Worm (Caenorhabditis elegans): ENCODE measurements around the gene ZC204.12.
"Not testable (repeated sequence)": the region's sequence is repeated elsewhere in the genome, so short reads cannot be mapped to it uniquely, and the experiment has no call there.

ce11 chrII:1627783-1628182, 29.3 kb downstream of the ZC204.12 start, which contains the start of gene C08E3.15:
- TF ChIP-seq ces-1 (GFP tag; optimal IDR thresholded peaks at IDR 0.05); blmp-1 (tag; optimal IDR thresholded peaks at IDR 0.05); F16B12.6 (tag; optimal IDR thresholded peaks at IDR 0.05); fkh-10 (GFP tag; optimal IDR thresholded peaks at IDR 0.05); nhr-90 (tag; optimal IDR thresholded peaks at IDR 0.05; ENCODE audit: poor library complexity); ceh-88 (GFP tag; IDR thresholded peaks at IDR 0.05); sptf-1 (tag; optimal IDR thresholded peaks at IDR 0.05): not testable (repeated sequence)

All from whole organism, L1 larva.